Fruit fly (Drosophila melanogaster) whole organism, embryonic: ENCODE data around the gene Irp-1B.

ENCODE experiments used
- Aef1 ChIP-seq: fragments of 200-800 bp; sonication (Bioruptor generic); IDR thresholded peaks from 3 replicates; pipeline ENCODE4 v1.3.6; 2022; ENCODE audit warnings: missing biosample characterization, missing genetic modification characterization
- Atf6 ChIP-seq: fragments of 200-800 bp; sonication (Bioruptor generic); IDR thresholded peaks from 2 replicates; pipeline ENCODE4 v1.3.6; 2022; ENCODE audit warnings: missing biosample characterization, missing genetic modification characterization
- BtbVII ChIP-seq: fragments of 200-800 bp; sonication (Bioruptor generic); optimal IDR thresholded peaks from 3 replicates; lab custom pipeline; 2017; ENCODE audit warnings: missing biosample characterization, mild to moderate bottlenecking, missing genetic modification characterization
- C15 ChIP-seq: fragments of 200-800 bp; sonication (Bioruptor generic); IDR thresholded peaks from 3 replicates; pipeline ENCODE4 v1.3.6; 2022; ENCODE audit warnings: missing biosample characterization, missing genetic modification characterization
- CG11085 ChIP-seq: fragments of 200-800 bp; sonication (Bioruptor generic); IDR thresholded peaks from 2 replicates; pipeline ENCODE4 v1.3.6; 2022; ENCODE audit warnings: missing biosample characterization, missing genetic modification characterization
- CG11247 ChIP-seq: fragments of 200-800 bp; sonication (Bioruptor generic); IDR thresholded peaks from 2 replicates; pipeline ENCODE4 v1.3.6; 2022; ENCODE audit warnings: missing biosample characterization, missing genetic modification characterization
- CG12219 ChIP-seq: fragments of 200-800 bp; sonication (Bioruptor generic); optimal IDR thresholded peaks from 3 replicates; lab custom pipeline; 2018; ENCODE audit warnings: missing biosample characterization, mild to moderate bottlenecking, missing genetic modification characterization
- CG1233 ChIP-seq: fragments of 200-800 bp; sonication (Bioruptor generic); optimal IDR thresholded peaks from 4 replicates; lab custom pipeline; 2018; ENCODE audit warnings: missing biosample characterization, mild to moderate bottlenecking, missing genetic modification characterization
- CG13287 ChIP-seq: fragments of 200-800 bp; sonication (Bioruptor generic); IDR thresholded peaks from 2 replicates; pipeline ENCODE4 v1.3.6; 2022; ENCODE audit warnings: missing biosample characterization, missing genetic modification characterization; ENCODE audit not compliant: partially characterized antibody
- CG14860 ChIP-seq: fragments of 200-800 bp; sonication (Bioruptor generic); IDR thresholded peaks from 3 replicates; pipeline ENCODE4 v1.3.6; 2022; ENCODE audit warnings: missing biosample characterization, missing genetic modification characterization; ENCODE audit not compliant: partially characterized antibody
- CG15011 ChIP-seq: fragments of 200-800 bp; sonication (Bioruptor generic); optimal IDR thresholded peaks from 3 replicates; lab custom pipeline; 2018; ENCODE audit warnings: missing biosample characterization, mild to moderate bottlenecking, missing genetic modification characterization
- CG15514 ChIP-seq: fragments of 200-800 bp; sonication (Bioruptor generic); optimal IDR thresholded peaks from 3 replicates; lab custom pipeline; 2017; ENCODE audit warnings: missing biosample characterization, missing genetic modification characterization, mild to moderate bottlenecking, moderate library complexity, missing genetic modification reagents
- CG17612 ChIP-seq: fragments of 200-800 bp; sonication (Bioruptor generic); IDR thresholded peaks from 2 replicates; pipeline ENCODE4 v1.3.6; 2022; ENCODE audit warnings: missing biosample characterization, missing genetic modification characterization
- CG17912 ChIP-seq: fragments of 200-800 bp; sonication (Bioruptor generic); optimal IDR thresholded peaks from 2 replicates; lab custom pipeline; 2018; ENCODE audit warnings: missing biosample characterization, mild to moderate bottlenecking, missing genetic modification characterization
- CG2712 ChIP-seq: fragments of 200-800 bp; optimal IDR thresholded peaks from 3 replicates; lab custom pipeline; 2019; ENCODE audit warnings: missing biosample characterization, mild to moderate bottlenecking, missing genetic modification characterization, moderate library complexity
- CG2889 ChIP-seq: fragments of 200-800 bp; sonication (Bioruptor generic); IDR thresholded peaks from 3 replicates; pipeline ENCODE4 v1.3.6; 2022; ENCODE audit warnings: missing biosample characterization, missing genetic modification characterization
- CG32767 ChIP-seq: fragments of 200-800 bp; sonication (Bioruptor generic); IDR thresholded peaks from 2 replicates; pipeline ENCODE4 v1.3.6; 2022; ENCODE audit warnings: missing biosample characterization, missing genetic modification characterization
- CG34422 ChIP-seq: fragments of 200-800 bp; sonication (Bioruptor generic); IDR thresholded peaks from 3 replicates; pipeline ENCODE4 v1.3.6; 2022; ENCODE audit warnings: missing biosample characterization, missing genetic modification characterization
- CG43689 ChIP-seq: fragments of 200-800 bp; sonication (Bioruptor generic); IDR thresholded peaks from 2 replicates; pipeline ENCODE4 v1.3.6; 2022; ENCODE audit warnings: missing biosample characterization, missing genetic modification characterization
- CG5953 ChIP-seq: fragments of 200-800 bp; sonication (Bioruptor generic); IDR thresholded peaks from 2 replicates; pipeline ENCODE4 v1.3.6; 2022; ENCODE audit warnings: missing biosample characterization, missing genetic modification characterization
- CG6683 ChIP-seq: fragments of 200-800 bp; sonication (Bioruptor generic); optimal IDR thresholded peaks from 2 replicates; lab custom pipeline; 2017; ENCODE audit warnings: missing biosample characterization, mild to moderate bottlenecking, missing genetic modification characterization, missing genetic modification reagents
- CG6689 ChIP-seq: fragments of 200-800 bp; sonication (Bioruptor generic); IDR thresholded peaks from 2 replicates; pipeline ENCODE4 v1.3.6; 2022; ENCODE audit warnings: missing biosample characterization, missing genetic modification characterization
- CG7786 ChIP-seq: fragments of 200-800 bp; sonication (Bioruptor generic); optimal IDR thresholded peaks from 2 replicates; lab custom pipeline; 2016; ENCODE audit warnings: missing biosample characterization, missing genetic modification characterization
- CG7963 ChIP-seq: fragments of 200-800 bp; sonication (Bioruptor generic); IDR thresholded peaks from 3 replicates; pipeline ENCODE4 v1.3.6; 2022; ENCODE audit warnings: missing biosample characterization, missing genetic modification characterization; ENCODE audit not compliant: partially characterized antibody
- CG8089 ChIP-seq: fragments of 200-800 bp; sonication (Bioruptor generic); optimal IDR thresholded peaks from 3 replicates; lab custom pipeline; 2016; ENCODE audit warnings: missing biosample characterization, missing genetic modification characterization
- CG8924 ChIP-seq: fragments of 200-800 bp; optimal IDR thresholded peaks from 3 replicates; lab custom pipeline; 2019; ENCODE audit warnings: missing biosample characterization, mild to moderate bottlenecking, missing genetic modification characterization, moderate library complexity
- CG9932 ChIP-seq: fragments of 200-800 bp; sonication (Bioruptor generic); IDR thresholded peaks from 2 replicates; pipeline ENCODE4 v1.3.6; 2022; ENCODE audit warnings: missing biosample characterization, missing genetic modification characterization
- CHES-1-like ChIP-seq: fragments of 200-800 bp; sonication (Bioruptor generic); optimal IDR thresholded peaks from 2 replicates; lab custom pipeline; 2016; ENCODE audit warnings: missing biosample characterization, missing genetic modification characterization
- CkIIα-i1 ChIP-seq: fragments of 200-800 bp; sonication (Bioruptor generic); IDR thresholded peaks from 2 replicates; pipeline ENCODE4 v1.3.6; 2022; ENCODE audit warnings: missing biosample characterization, missing genetic modification characterization
- Gug ChIP-seq: fragments of 200-800 bp; sonication (Bioruptor generic); IDR thresholded peaks from 4 replicates; pipeline ENCODE4 v1.3.6; 2022; ENCODE audit warnings: missing biosample characterization, missing genetic modification characterization
- Hr3 ChIP-seq: fragments of 200-800 bp; sonication (Bioruptor generic); optimal IDR thresholded peaks from 3 replicates; lab custom pipeline; 2016; ENCODE audit warnings: missing biosample characterization, missing genetic modification characterization
- Mes4 ChIP-seq: fragments of 200-800 bp; sonication (Bioruptor generic); optimal IDR thresholded peaks from 2 replicates; lab custom pipeline; 2016; ENCODE audit warnings: missing biosample characterization, missing genetic modification characterization
- Neu2 ChIP-seq: fragments of 200-800 bp; sonication (Bioruptor generic); optimal IDR thresholded peaks from 3 replicates; lab custom pipeline; 2016; ENCODE audit warnings: missing biosample characterization, missing genetic modification characterization, borderline replicate concordance
- Optix ChIP-seq: fragments of 200-800 bp; sonication (Bioruptor generic); IDR thresholded peaks from 3 replicates; pipeline ENCODE4 v1.3.6; 2022; ENCODE audit warnings: missing biosample characterization, missing genetic modification characterization
- Stat92E ChIP-seq, 3 experiments: fragments of >200 bp in 2 of 3; fragments of 200-800 bp in 1 of 3; sonication (Bioruptor generic) in 1 of 3; optimal IDR thresholded peaks; 2 replicates each; lab custom pipeline; 2017 to 2019; ENCODE audit warnings: missing biosample characterization in 3 of 3, missing genetic modification characterization in 3 of 3, mild to moderate bottlenecking in 1 of 3, moderate library complexity in 1 of 3
- Usf ChIP-seq: fragments of 200-800 bp; sonication (Bioruptor generic); optimal IDR thresholded peaks from 2 replicates; lab custom pipeline; 2017; ENCODE audit warnings: missing genotype, missing biosample characterization, missing genetic modification characterization
- bowl ChIP-seq: fragments of 200-800 bp; sonication (Bioruptor generic); IDR thresholded peaks from 2 replicates; pipeline ENCODE4 v1.3.6; 2022; ENCODE audit warnings: missing biosample characterization, missing genetic modification characterization
- dati ChIP-seq: fragments of 200-800 bp; sonication (Bioruptor generic); IDR thresholded peaks from 2 replicates; pipeline ENCODE4 v1.3.6; 2022; ENCODE audit warnings: missing biosample characterization, missing genetic modification characterization
- dpn ChIP-seq, 2 experiments: fragments of 200-800 bp; sonication (Bioruptor generic); optimal IDR thresholded peaks; 3 replicates each; lab custom pipeline; 2016; ENCODE audit warnings: missing biosample characterization in 2 of 2, missing genetic modification characterization in 2 of 2
- dysf ChIP-seq: fragments of 200-800 bp; sonication (Bioruptor generic); IDR thresholded peaks from 3 replicates; pipeline ENCODE4 v1.3.6; 2022; ENCODE audit warnings: missing biosample characterization, missing genetic modification characterization
- fru ChIP-seq: fragments of >200 bp; optimal IDR thresholded peaks from 2 replicates; lab custom pipeline; 2017
- fu2 ChIP-seq: fragments of 200-800 bp; sonication (Bioruptor generic); optimal IDR thresholded peaks from 2 replicates; lab custom pipeline; 2016; ENCODE audit warnings: missing biosample characterization, missing genetic modification characterization
- hbn ChIP-seq: fragments of 200-800 bp; sonication (Bioruptor generic); IDR thresholded peaks from 2 replicates; pipeline ENCODE4 v1.3.6; 2022; ENCODE audit warnings: missing biosample characterization, missing genetic modification characterization; ENCODE audit not compliant: partially characterized antibody
- klu ChIP-seq: fragments of 200-800 bp; sonication (Bioruptor generic); IDR thresholded peaks from 2 replicates; pipeline ENCODE4 v1.3.6; 2022; ENCODE audit warnings: missing biosample characterization, missing genetic modification characterization
- lmd ChIP-seq: fragments of 200-800 bp; sonication (Bioruptor generic); IDR thresholded peaks from 2 replicates; pipeline ENCODE4 v1.3.6; 2022; ENCODE audit warnings: missing biosample characterization, missing genetic modification characterization
- otp ChIP-seq: fragments of 200-800 bp; sonication (Bioruptor generic); IDR thresholded peaks from 3 replicates; pipeline ENCODE4, ENCODE4 v1.3.6; 2022; ENCODE audit warnings: missing biosample characterization, missing genetic modification characterization
- rib ChIP-seq: fragments of 200-800 bp; sonication (Bioruptor generic); IDR thresholded peaks from 2 replicates; pipeline ENCODE4 v1.3.6; 2022; ENCODE audit warnings: missing biosample characterization, missing genetic modification characterization
- seq ChIP-seq: fragments of 200-800 bp; sonication (Bioruptor generic); IDR thresholded peaks from 2 replicates; pipeline ENCODE4 v1.3.6; 2022; ENCODE audit warnings: missing biosample characterization, missing genetic modification characterization
- shn ChIP-seq: fragments of 200-800 bp; sonication (Bioruptor generic); optimal IDR thresholded peaks from 3 replicates; lab custom pipeline; 2016; ENCODE audit warnings: missing biosample characterization, missing genetic modification characterization
- ssp ChIP-seq: fragments of 200-800 bp; sonication (Bioruptor generic); IDR thresholded peaks from 2 replicates; pipeline ENCODE4 v1.3.6; 2022; ENCODE audit warnings: missing biosample characterization, missing genetic modification characterization
- sug ChIP-seq: fragments of 200-800 bp; optimal IDR thresholded peaks from 2 replicates; lab custom pipeline; 2019; ENCODE audit warnings: missing biosample characterization, mild to moderate bottlenecking, missing genetic modification characterization, moderate library complexity
- zen2 ChIP-seq: fragments of 200-800 bp; sonication (Bioruptor generic); IDR thresholded peaks from 3 replicates; pipeline ENCODE4 v1.3.6; 2022; ENCODE audit warnings: missing biosample characterization, missing genetic modification characterization; ENCODE audit not compliant: partially characterized antibody
- zf30C ChIP-seq: fragments of 200-800 bp; sonication (Bioruptor generic); optimal IDR thresholded peaks from 3 replicates; lab custom pipeline; 2018; ENCODE audit warnings: missing biosample characterization, mild to moderate bottlenecking, missing genetic modification characterization

The Irp-1B gene

dm6 chr3R:10370495-10370894, 42.2 kb downstream of the Irp-1B start (continued):
- TF ChIP-seq shn (GFP tag; lab: Kevin White, UChicago) = no peak
- no peak for TF ChIP-seq CG11247
- no peak for TF ChIP-seq Hr3
- no peak for TF ChIP-seq Stat92E (GFP tag; optimal IDR thresholded peaks at IDR 0.05; lab: Kevin White, UChicago)
- no peak for TF ChIP-seq klu (GFP tag; lab: Robert Waterston, UW)
- TF ChIP-seq CG2889 = no peak
- no peak for TF ChIP-seq fu2
- no peak for TF ChIP-seq Mes4
- TF ChIP-seq CHES-1-like (GFP tag; lab: Kevin White, UChicago) = no peak
- no peak for TF ChIP-seq dpn (GFP tag; optimal IDR thresholded peaks at IDR 0.05; lab: Kevin White, UChicago)
- TF ChIP-seq sug = no peak
- no peak for TF ChIP-seq hbn (GFP tag; lab: Robert Waterston, UW)
- TF ChIP-seq CG17912 = no peak
- no peak for TF ChIP-seq CG6683 (GFP tag; lab: Kevin White, UChicago)
- no peak for TF ChIP-seq Gug (GFP tag; lab: Robert Waterston, UW)
- peak; percentile 13 for TF ChIP-seq zf30C
- TF ChIP-seq CG8089 (GFP tag; lab: Kevin White, UChicago) = no peak
- TF ChIP-seq C15 (GFP tag; lab: Robert Waterston, UW) = no peak
- TF ChIP-seq rib = no peak
- TF ChIP-seq CG12219 = no peak
- no peak for TF ChIP-seq fru (lab: Kevin White, UChicago)
- TF ChIP-seq CG11085 (GFP tag; lab: Robert Waterston, UW) = no peak
- no peak for TF ChIP-seq CG1233 (GFP tag; lab: Kevin White, UChicago)
- no peak for TF ChIP-seq CG17612 (GFP tag; lab: Robert Waterston, UW)
- TF ChIP-seq Atf6 (GFP tag; lab: Robert Waterston, UW) = no peak
- peak; percentile 33; the same call in 1 of the 3 replicates for TF ChIP-seq CG34422 (GFP tag; lab: Robert Waterston, UW)
- no peak for TF ChIP-seq seq (GFP tag; lab: Robert Waterston, UW)
- TF ChIP-seq Usf = no peak
- TF ChIP-seq otp (GFP tag; lab: Robert Waterston, UW) = 0 out of 3 replicates have a peak, but pooled peaks have one; percentile 15
- no peak for TF ChIP-seq ssp (GFP tag; lab: Robert Waterston, UW)
- no peak for TF ChIP-seq CG2712 (tag; lab: Kevin White, UChicago)
- TF ChIP-seq CG9932 = no peak
- TF ChIP-seq CG15514 (GFP tag; lab: Kevin White, UChicago) = no peak
- TF ChIP-seq lmd (GFP tag; lab: Robert Waterston, UW) = no peak
- no peak for TF ChIP-seq CG15011 (GFP tag; lab: Kevin White, UChicago)
- TF ChIP-seq dysf (GFP tag; lab: Robert Waterston, UW) = peak; percentile 23; the same call in 1 of the 3 replicates
- no peak for TF ChIP-seq Neu2 (GFP tag; lab: Kevin White, UChicago)
- no peak for TF ChIP-seq CG32767
- no peak for TF ChIP-seq CG8924 (tag; lab: Kevin White, UChicago)
- TF ChIP-seq CG5953 (GFP tag; lab: Robert Waterston, UW) = no peak
- TF ChIP-seq CG6689 = peak; percentile 32; the same call in 1 of the 2 replicates
- no peak for TF ChIP-seq CG13287
- no peak for TF ChIP-seq CkIIα-i1 (GFP tag; lab: Robert Waterston, UW)
- no peak for TF ChIP-seq zen2 (GFP tag; lab: Robert Waterston, UW)
- TF ChIP-seq CG43689 (GFP tag; lab: Robert Waterston, UW) = no peak
- no peak for TF ChIP-seq dati (GFP tag; lab: Robert Waterston, UW)
- TF ChIP-seq bowl (GFP tag; lab: Robert Waterston, UW) = no peak
- no peak for TF ChIP-seq CG14860 (GFP tag; lab: Robert Waterston, UW)
- no peak for TF ChIP-seq CG7963 (GFP tag; lab: Robert Waterston, UW)
- no peak for TF ChIP-seq Optix (GFP tag; lab: Robert Waterston, UW)
- TF ChIP-seq Aef1 (GFP tag; lab: Robert Waterston, UW) = no peak
- TF ChIP-seq CG7786 (GFP tag; lab: Kevin White, UChicago) = no peak
- no peak for TF ChIP-seq BtbVII
